Worm (Caenorhabditis elegans) whole organism, mixed stage, embryonic: ENCODE results near the gene syg-1.
A peak's percentile ranks its signal among the peaks of the same experiment; 100 is the strongest.

Source experiments
- M03D4.4 ChIP-seq: sonication (generic microtip); optimal IDR thresholded peaks from 2 replicates; lab custom pipeline; 2017; ENCODE audit warnings: mild to moderate bottlenecking, missing genetic modification characterization, missing compliant biosample characterization
- bed-3 ChIP-seq: fragments of 200-800 bp; sonication (Bioruptor generic); optimal IDR thresholded peaks from 3 replicates; lab custom pipeline; 2018; ENCODE audit warnings: mild to moderate bottlenecking, missing genetic modification characterization, moderate library complexity, missing compliant biosample characterization
- blmp-1 ChIP-seq: fragments of 150-350 bp; optimal IDR thresholded peaks from 2 replicates; lab custom pipeline; 2014; ENCODE audit warnings: missing biosample characterization, missing genetic modification characterization
- ceh-39 ChIP-seq: fragments of 150-350 bp; optimal IDR thresholded peaks from 2 replicates; lab custom pipeline; 2014; ENCODE audit warnings: missing biosample characterization, missing genetic modification characterization
- ceh-43 ChIP-seq: fragments of 200-800 bp; sonication (Bioruptor generic); optimal IDR thresholded peaks from 2 replicates; lab custom pipeline; 2018; ENCODE audit warnings: mild to moderate bottlenecking, missing genetic modification characterization, moderate library complexity, missing compliant biosample characterization
- ceh-83 ChIP-seq: fragments of 200-800 bp; sonication (Bioruptor generic); optimal IDR thresholded peaks from 2 replicates; lab custom pipeline; 2018; ENCODE audit warnings: mild to moderate bottlenecking, missing genetic modification characterization, missing compliant biosample characterization
- ces-1 ChIP-seq: fragments of 150-350 bp; optimal IDR thresholded peaks from 2 replicates; lab custom pipeline; 2014; ENCODE audit warnings: missing biosample characterization, missing genetic modification reagents, missing genetic modification characterization
- cnd-1 ChIP-seq: fragments of 200-800 bp; sonication (Bioruptor generic); optimal IDR thresholded peaks from 2 replicates; lab custom pipeline; 2018; ENCODE audit warnings: mild to moderate bottlenecking, missing genetic modification characterization, missing compliant biosample characterization
- drap-1 ChIP-seq: fragments of 200-800 bp; sonication (Bioruptor generic); optimal IDR thresholded peaks from 3 replicates; lab custom pipeline; 2018; ENCODE audit warnings: mild to moderate bottlenecking, missing genetic modification characterization, missing compliant biosample characterization
- elt-1 ChIP-seq: sonication (generic microtip); optimal IDR thresholded peaks from 2 replicates; lab custom pipeline; 2017; ENCODE audit warnings: missing genetic modification characterization, mild to moderate bottlenecking, missing compliant biosample characterization, antibody characterized with exemption, moderate library complexity, borderline replicate concordance; ENCODE audit not compliant: insufficient read depth
- elt-3 ChIP-seq: fragments of 150-350 bp; optimal IDR thresholded peaks from 2 replicates; lab custom pipeline; 2014; ENCODE audit warnings: missing biosample characterization, missing genetic modification characterization
- flh-1 ChIP-seq: fragments of 200-800 bp; sonication (Bioruptor generic); optimal IDR thresholded peaks from 2 replicates; lab custom pipeline; 2018; ENCODE audit warnings: mild to moderate bottlenecking, missing genetic modification characterization, moderate library complexity, missing compliant biosample characterization
- ham-2 ChIP-seq: fragments of 200-800 bp; sonication (Bioruptor generic); optimal IDR thresholded peaks from 2 replicates; lab custom pipeline; 2018; ENCODE audit warnings: mild to moderate bottlenecking, missing genetic modification characterization, missing compliant biosample characterization
- hlh-1 ChIP-seq: fragments of 150-350 bp; optimal IDR thresholded peaks from 2 replicates; lab custom pipeline; 2014; ENCODE audit warnings: missing biosample characterization, missing genetic modification reagents, missing genetic modification characterization
- lin-13 ChIP-seq: fragments of 150-350 bp; optimal IDR thresholded peaks from 2 replicates; lab custom pipeline; 2014; ENCODE audit warnings: missing biosample characterization, missing genetic modification characterization
- lin-32 ChIP-seq: fragments of 200-800 bp; sonication (Bioruptor generic); optimal IDR thresholded peaks from 2 replicates; lab custom pipeline; 2018; ENCODE audit warnings: mild to moderate bottlenecking, missing genetic modification characterization, missing compliant biosample characterization
- lsy-2 ChIP-seq: fragments of 150-350 bp; optimal IDR thresholded peaks from 2 replicates; lab custom pipeline; 2014; ENCODE audit warnings: missing biosample characterization, missing genetic modification characterization
- mab-5 ChIP-seq: fragments of 150-350 bp; optimal IDR thresholded peaks from 2 replicates; lab custom pipeline; 2014; ENCODE audit warnings: missing biosample characterization, missing genetic modification characterization
- mep-1 ChIP-seq: fragments of 150-350 bp; optimal IDR thresholded peaks from 2 replicates; lab custom pipeline; 2017; ENCODE audit warnings: missing biosample characterization, missing genetic modification reagents, missing genetic modification characterization, inconsistent platforms
- mls-2 ChIP-seq: sonication (generic microtip); optimal IDR thresholded peaks from 2 replicates; lab custom pipeline; 2016; ENCODE audit warnings: mild to moderate bottlenecking, missing genetic modification characterization, moderate library complexity, missing compliant biosample characterization
- nhr-12 ChIP-seq: fragments of 150-350 bp; optimal IDR thresholded peaks from 2 replicates; lab custom pipeline; 2014; ENCODE audit warnings: missing biosample characterization, missing genetic modification characterization
- nhr-2 ChIP-seq: fragments of 150-350 bp; optimal IDR thresholded peaks from 2 replicates; lab custom pipeline; 2014; ENCODE audit warnings: missing biosample characterization, missing genetic modification characterization
- nhr-237 ChIP-seq: fragments of 150-350 bp; optimal IDR thresholded peaks from 2 replicates; lab custom pipeline; 2014; ENCODE audit warnings: missing biosample characterization, missing genetic modification characterization
- nhr-28 ChIP-seq: fragments of 150-350 bp; optimal IDR thresholded peaks from 2 replicates; lab custom pipeline; 2014; ENCODE audit warnings: missing biosample characterization, missing genetic modification characterization
- nhr-76 ChIP-seq: sonication (generic microtip); optimal IDR thresholded peaks from 2 replicates; lab custom pipeline; 2017; ENCODE audit warnings: missing biosample characterization, missing genetic modification characterization
- pha-4 ChIP-seq: fragments of 150-350 bp; optimal IDR thresholded peaks from 2 replicates; lab custom pipeline; 2018; ENCODE audit warnings: missing biosample characterization, missing genetic modification reagents, missing genetic modification characterization
- sem-2 ChIP-seq: fragments of 200-800 bp; sonication (Bioruptor generic); optimal IDR thresholded peaks from 2 replicates; lab custom pipeline; 2018; ENCODE audit warnings: mild to moderate bottlenecking, missing genetic modification characterization, missing compliant biosample characterization
- snpc-4 ChIP-seq: fragments of 150-350 bp; optimal IDR thresholded peaks from 2 replicates; lab custom pipeline; 2014; ENCODE audit warnings: missing biosample characterization, missing genetic modification characterization
- sptf-1 ChIP-seq: sonication (generic microtip); optimal IDR thresholded peaks from 2 replicates; lab custom pipeline; 2017; ENCODE audit warnings: mild to moderate bottlenecking, missing genetic modification characterization, moderate library complexity, missing compliant biosample characterization
- tbx-8 ChIP-seq: fragments of 200-800 bp; sonication (Bioruptor generic); optimal IDR thresholded peaks from 2 replicates; lab custom pipeline; 2018; ENCODE audit warnings: mild to moderate bottlenecking, missing genetic modification characterization, moderate library complexity, missing compliant biosample characterization
- unc-120 ChIP-seq: sonication (generic microtip); optimal IDR thresholded peaks from 2 replicates; lab custom pipeline; 2017; ENCODE audit warnings: missing genetic modification characterization, missing compliant biosample characterization; ENCODE audit not compliant: poor library complexity, severe bottlenecking
- unc-39 ChIP-seq: fragments of 150-350 bp; optimal IDR thresholded peaks from 2 replicates; lab custom pipeline; 2014; ENCODE audit warnings: missing biosample characterization, missing genetic modification characterization
- unc-62 ChIP-seq: fragments of 150-350 bp; optimal IDR thresholded peaks from 2 replicates; lab custom pipeline; 2014; ENCODE audit warnings: missing biosample characterization, missing genetic modification reagents, missing genetic modification characterization
- zip-8 ChIP-seq: fragments of 150-350 bp; optimal IDR thresholded peaks from 2 replicates; lab custom pipeline; 2014; ENCODE audit warnings: missing biosample characterization, missing genetic modification characterization
- ztf-11 ChIP-seq: fragments of 150-350 bp; optimal IDR thresholded peaks from 2 replicates; lab custom pipeline; 2014; ENCODE audit warnings: missing biosample characterization, missing genetic modification characterization

Gene syg-1

ce11 chrX:2549322-2549721 is 34.2 kb upstream of the syg-1 start:
- TF ChIP-seq ceh-43 (GFP tag; lab: Kevin White, UChicago) (peak; percentile 84), zip-8 (no peak), sptf-1 (tag; lab: Kevin White, UChicago) (peak; percentile 92), unc-62 (GFP tag; lab: Kevin White, UChicago) (peak; percentile 59), tbx-8 (GFP tag; lab: Kevin White, UChicago) (peak; percentile 50), unc-39 (tag; lab: Kevin White, UChicago) (no peak), ceh-83 (GFP tag; lab: Kevin White, UChicago) (peak; percentile 95), lin-13 (tag; lab: Kevin White, UChicago) (peak; percentile 16), ces-1 (GFP tag; lab: Kevin White, UChicago) (no peak), lsy-2 (tag; lab: Kevin White, UChicago) (no peak), lin-32 (peak; percentile 82), nhr-237 (peak; percentile 41), sem-2 (peak; percentile 85), ceh-39 (no peak), mep-1 (tag; lab: Kevin White, UChicago) (peak; percentile 34), nhr-76 (tag; lab: Kevin White, UChicago) (no peak), elt-1 (tag; lab: Kevin White, UChicago) (no peak), mls-2 (peak; percentile 94), nhr-2 (tag; lab: Kevin White, UChicago) (no peak), blmp-1 (tag; lab: Kevin White, UChicago) (no peak), mab-5 (tag; lab: Kevin White, UChicago) (no peak), nhr-28 (no peak), cnd-1 (peak; percentile 93), elt-3 (tag; lab: Kevin White, UChicago) (no peak), unc-120 (tag; lab: Kevin White, UChicago) (peak; percentile 86), bed-3 (peak; percentile 78), pha-4 (tag; lab: Kevin White, UChicago) (peak; percentile 33), drap-1 (GFP tag; lab: Kevin White, UChicago) (peak; percentile 90), M03D4.4 (tag; lab: Kevin White, UChicago) (peak; percentile 89), nhr-12 (tag; lab: Kevin White, UChicago) (no peak), ham-2 (GFP tag; lab: Kevin White, UChicago) (peak; percentile 90), flh-1 (GFP tag; lab: Kevin White, UChicago) (peak; percentile 82), hlh-1 (tag; lab: Kevin White, UChicago) (peak; percentile 69), snpc-4 (tag; lab: Kevin White, UChicago) (no peak), ztf-11 (no peak)

DNA sequence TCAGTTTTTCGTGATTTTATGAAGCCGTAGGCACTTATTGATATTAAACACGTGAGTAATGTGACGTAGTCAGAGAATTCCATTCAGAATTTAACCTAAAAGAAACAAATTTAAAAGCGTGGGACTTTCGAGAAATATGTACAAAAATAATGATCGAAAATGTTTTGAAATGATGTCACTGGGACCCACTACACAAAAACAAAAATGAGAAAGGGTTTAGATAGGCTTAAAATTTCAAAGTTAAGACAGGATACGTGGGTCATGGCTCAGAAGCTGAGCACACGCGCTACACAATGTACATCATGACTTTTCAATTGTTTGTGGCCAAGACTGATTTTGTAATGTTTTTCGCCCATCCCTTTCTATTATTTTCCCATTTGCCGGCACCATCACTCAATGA is 33.8 kb upstream of the syg-1 start, which contains the start of gene smvt-1:
TSS of gene smvt-1 (minus strand) at position 101 of the 400 bp plus-strand sequence.
- TF ChIP-seq lsy-2 (tag; lab: Kevin White, UChicago) (no peak), elt-3 (tag; lab: Kevin White, UChicago) (no peak), nhr-237 (no peak), ceh-39 (no peak), sem-2 (no peak), unc-120 (tag; lab: Kevin White, UChicago) (no peak), nhr-12 (tag; lab: Kevin White, UChicago) (no peak), sptf-1 (tag; lab: Kevin White, UChicago) (no peak), snpc-4 (tag; lab: Kevin White, UChicago) (no peak), pha-4 (tag; lab: Kevin White, UChicago) (no peak), nhr-76 (tag; lab: Kevin White, UChicago) (no peak), ces-1 (GFP tag; lab: Kevin White, UChicago) (no peak), zip-8 (no peak), hlh-1 (tag; lab: Kevin White, UChicago) (no peak), mep-1 (tag; lab: Kevin White, UChicago) (no peak), bed-3 (no peak)

- TF ChIP-seq ceh-83 (GFP tag; lab: Kevin White, UChicago): no peak
- no peak for TF ChIP-seq lin-13 (tag; lab: Kevin White, UChicago)
- TF ChIP-seq tbx-8 (GFP tag; lab: Kevin White, UChicago): no peak
- TF ChIP-seq nhr-12 (tag; lab: Kevin White, UChicago): no peak
- TF ChIP-seq cnd-1: no peak
- no peak for TF ChIP-seq flh-1 (GFP tag; lab: Kevin White, UChicago)
- TF ChIP-seq nhr-28: no peak
- no peak for TF ChIP-seq drap-1 (GFP tag; lab: Kevin White, UChicago)
- no peak for TF ChIP-seq ztf-11
- TF ChIP-seq unc-62 (GFP tag; lab: Kevin White, UChicago): no peak
- no peak for TF ChIP-seq sptf-1 (tag; lab: Kevin White, UChicago)
- no peak for TF ChIP-seq snpc-4 (tag; lab: Kevin White, UChicago)
- no peak for TF ChIP-seq hlh-1 (tag; lab: Kevin White, UChicago)
- no peak for TF ChIP-seq ces-1 (GFP tag; lab: Kevin White, UChicago)
- no peak for TF ChIP-seq ham-2 (GFP tag; lab: Kevin White, UChicago)
- no peak for TF ChIP-seq ceh-43 (GFP tag; lab: Kevin White, UChicago)
- TF ChIP-seq mls-2: no peak
- TF ChIP-seq zip-8: no peak
- no peak for TF ChIP-seq lin-32
- no peak for TF ChIP-seq lsy-2 (tag; lab: Kevin White, UChicago)
These were observed 29.5 kb upstream of the syg-1 start for ce11 chrX:2544645-2545044.
